Fruit fly (Drosophila melanogaster) whole organism, adult: Measurements from ENCODE around the gene CG43137.

Experiments
- CG11617 ChIP-seq: fragments of 200-800 bp; sonication (Bioruptor generic); optimal IDR thresholded peaks from 2 replicates; lab custom pipeline; 2017; ENCODE audit warnings: mild to moderate bottlenecking, missing biosample characterization, missing genetic modification reagents, missing genetic modification characterization
- CG12768 ChIP-seq: fragments of 200-800 bp; sonication (Bioruptor generic); optimal IDR thresholded peaks from 2 replicates; lab custom pipeline; 2017; ENCODE audit warnings: missing biosample characterization, missing genetic modification characterization, mild to moderate bottlenecking, moderate library complexity, missing genetic modification reagents
- CG14711 ChIP-seq: fragments of 200-800 bp; sonication (Bioruptor generic); optimal IDR thresholded peaks from 2 replicates; lab custom pipeline; 2018; ENCODE audit warnings: missing biosample characterization, mild to moderate bottlenecking, missing genetic modification characterization, moderate library complexity
- CG1620 ChIP-seq: fragments of 200-800 bp; sonication (Bioruptor generic); optimal IDR thresholded peaks from 2 replicates; lab custom pipeline; 2016; ENCODE audit warnings: missing biosample characterization, missing genetic modification characterization
- CG33017 ChIP-seq: fragments of 200-800 bp; sonication (Bioruptor generic); optimal IDR thresholded peaks from 2 replicates; lab custom pipeline; 2018; ENCODE audit warnings: missing biosample characterization, mild to moderate bottlenecking, missing genetic modification characterization, moderate library complexity
- CG5204 ChIP-seq: fragments of 200-800 bp; sonication (Bioruptor generic); optimal IDR thresholded peaks from 2 replicates; lab custom pipeline; 2016; ENCODE audit warnings: missing biosample characterization, missing genetic modification characterization
- CG7045 ChIP-seq: fragments of 200-800 bp; sonication (Bioruptor generic); optimal IDR thresholded peaks from 2 replicates; lab custom pipeline; 2017; ENCODE audit warnings: missing biosample characterization, mild to moderate bottlenecking, missing genetic modification characterization
- CG7101 ChIP-seq: fragments of 200-800 bp; sonication (Bioruptor generic); optimal IDR thresholded peaks from 2 replicates; lab custom pipeline; 2018; ENCODE audit warnings: missing biosample characterization, mild to moderate bottlenecking, missing genetic modification characterization, moderate library complexity
- Clk ChIP-seq: fragments of 200-800 bp; sonication (Bioruptor generic); optimal IDR thresholded peaks from 2 replicates; lab custom pipeline; 2017; ENCODE audit warnings: missing biosample characterization, missing genetic modification characterization
- Crg-1 ChIP-seq: fragments of 200-800 bp; sonication (Bioruptor generic); optimal IDR thresholded peaks from 2 replicates; lab custom pipeline; 2016; ENCODE audit warnings: missing biosample characterization, missing genetic modification characterization
- Hr96 ChIP-seq: fragments of 200-800 bp; sonication (Bioruptor generic); optimal IDR thresholded peaks from 2 replicates; lab custom pipeline; 2016; ENCODE audit warnings: missing biosample characterization, missing genetic modification characterization
- Mnt ChIP-seq: fragments of 200-800 bp; sonication (Bioruptor generic); optimal IDR thresholded peaks from 2 replicates; lab custom pipeline; 2016; ENCODE audit warnings: missing biosample characterization, mild to moderate bottlenecking, missing genetic modification characterization
- bab1 ChIP-seq: fragments of 200-800 bp; sonication (Bioruptor generic); optimal IDR thresholded peaks from 3 replicates; lab custom pipeline; 2019; ENCODE audit warnings: missing biosample characterization, mild to moderate bottlenecking, missing genetic modification characterization, moderate library complexity
- cic ChIP-seq: fragments of 200-800 bp; sonication (Bioruptor generic); optimal IDR thresholded peaks from 2 replicates; lab custom pipeline; 2017; ENCODE audit warnings: missing biosample characterization, mild to moderate bottlenecking, missing genetic modification characterization, moderate library complexity
- cnc ChIP-seq, 2 experiments: fragments of >200 bp; optimal IDR thresholded peaks; 2 replicates each; lab custom pipeline; 2017
- kay ChIP-seq: fragments of 200-800 bp; sonication (Bioruptor generic); peaks from one replicate; lab custom pipeline; 2016; ENCODE audit warnings: missing biosample characterization, missing genetic modification characterization, borderline replicate concordance
- ovo ChIP-seq: fragments of 200-800 bp; sonication (Bioruptor generic); optimal IDR thresholded peaks from 2 replicates; lab custom pipeline; 2016; ENCODE audit warnings: missing biosample characterization, missing genetic modification characterization
- pad ChIP-seq: fragments of 200-800 bp; sonication (Bioruptor generic); optimal IDR thresholded peaks from 3 replicates; lab custom pipeline; 2017; ENCODE audit warnings: missing biosample characterization, missing genetic modification characterization, mild to moderate bottlenecking, moderate library complexity, missing genetic modification reagents
- tj ChIP-seq: fragments of 200-800 bp; sonication (Bioruptor generic); optimal IDR thresholded peaks from 3 replicates; lab custom pipeline; 2017; ENCODE audit warnings: missing biosample characterization, mild to moderate bottlenecking, missing genetic modification characterization, moderate library complexity
- toe ChIP-seq: fragments of 200-800 bp; sonication (Bioruptor generic); optimal IDR thresholded peaks from 2 replicates; lab custom pipeline; 2016; ENCODE audit warnings: missing biosample characterization, missing genetic modification characterization

The CG43137 gene

DNA sequence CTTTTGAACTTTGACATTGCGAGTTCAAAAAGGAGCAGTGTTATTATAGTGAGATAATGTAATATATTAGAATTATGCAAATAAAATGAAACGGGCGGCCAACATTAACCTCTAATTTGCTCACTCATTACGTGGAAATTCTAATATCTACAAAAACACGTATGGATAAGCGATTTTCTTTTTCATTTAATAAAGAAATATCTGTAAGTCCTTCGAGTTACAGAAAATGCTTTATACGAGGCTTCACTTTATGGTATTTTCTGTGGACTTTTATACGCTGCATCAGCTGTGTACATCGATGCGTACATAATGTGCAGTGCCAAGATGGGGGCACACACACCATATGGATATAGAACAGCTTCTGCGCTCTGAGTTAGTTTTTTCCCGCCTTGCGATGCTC lies 21.0 kb upstream of the CG43137 start:
- TF ChIP-seq kay (GFP tag; lab: Kevin White, UChicago) = peak; percentile 65
- TF ChIP-seq CG7045 (GFP tag; lab: Kevin White, UChicago) = no peak
- TF ChIP-seq Hr96 (GFP tag; lab: Kevin White, UChicago) = no peak
- no peak for TF ChIP-seq pad (GFP tag; lab: Kevin White, UChicago)
- no peak for TF ChIP-seq Clk (GFP tag; lab: Kevin White, UChicago)

DNA sequence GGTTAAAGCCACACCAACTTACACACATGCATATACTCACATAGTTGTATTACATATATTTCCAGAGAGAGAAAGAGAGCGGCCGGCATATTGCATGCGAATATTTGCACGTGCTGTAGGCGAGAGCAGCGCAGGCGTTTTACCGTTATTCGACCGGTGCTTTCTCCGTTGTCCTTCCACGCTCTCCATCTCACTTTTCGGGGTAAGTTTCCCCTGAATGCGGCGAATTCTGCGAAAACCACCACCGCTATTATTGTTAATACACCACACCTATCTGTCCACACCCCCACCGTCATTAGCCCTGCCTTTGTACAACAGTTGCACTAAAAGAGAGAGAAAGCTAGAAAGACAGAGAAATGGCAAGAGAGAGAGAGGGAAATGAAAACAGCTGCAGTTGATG lies 20.6 kb upstream of the CG43137 start:
- peak; percentile 96 for TF ChIP-seq pad (GFP tag; lab: Kevin White, UChicago)
- TF ChIP-seq Clk (GFP tag; lab: Kevin White, UChicago) = no peak

DNA sequence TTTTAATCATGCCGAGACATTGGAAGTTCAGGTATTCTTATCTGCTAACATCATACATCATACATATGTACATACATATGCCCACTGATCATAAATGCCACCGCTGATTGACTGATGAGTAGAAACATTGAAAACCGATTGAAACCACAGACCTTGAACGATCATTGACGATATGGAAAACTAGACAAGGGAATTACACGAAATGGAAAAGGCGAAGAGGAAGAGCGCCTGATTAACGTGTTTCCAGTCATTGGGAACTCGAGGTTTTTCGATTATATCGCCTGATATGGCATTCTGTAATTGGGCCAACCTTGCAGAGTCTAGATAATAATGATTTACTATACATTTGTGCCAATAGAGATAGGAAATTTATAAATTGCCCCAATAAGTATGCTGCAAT lies 19.9 kb upstream of the CG43137 start:
- TF ChIP-seq CG1620 (no peak), CG5204 (no peak), CG33017 (tag; lab: Kevin White, UChicago) (no peak)

DNA sequence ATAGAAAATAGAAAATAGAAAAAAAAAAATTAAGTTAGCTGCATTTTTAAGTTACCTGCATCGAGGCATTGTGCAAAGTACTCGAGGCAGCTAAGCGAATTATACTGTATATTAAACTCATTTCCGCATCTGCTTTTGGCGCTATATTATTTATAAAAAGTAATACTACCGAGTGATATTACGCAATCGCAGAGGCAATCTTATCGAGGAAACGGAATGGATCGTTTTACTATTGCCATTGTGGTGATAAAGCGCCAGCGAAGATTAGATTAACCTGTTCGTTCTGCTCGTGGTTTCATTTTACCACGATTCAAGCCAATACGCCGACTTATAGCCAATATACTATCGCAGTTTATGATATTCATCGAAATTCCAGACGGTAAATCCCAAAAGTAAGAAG lies 19.3 kb upstream of the CG43137 start:
- TF ChIP-seq cic (GFP tag; lab: Kevin White, UChicago) = peak; percentile 22
- no peak for TF ChIP-seq Hr96 (GFP tag; lab: Kevin White, UChicago)

- TF ChIP-seq CG1620 (peak; percentile 78), CG7045 (GFP tag; lab: Kevin White, UChicago) (no peak), pad (GFP tag; lab: Kevin White, UChicago) (peak; percentile 46), CG14711 (tag; lab: Kevin White, UChicago) (no peak), tj (GFP tag; lab: Kevin White, UChicago) (peak; percentile 21), Crg-1 (GFP tag; lab: Kevin White, UChicago) (peak; percentile 54), CG7101 (peak; percentile 62), bab1 (GFP tag; lab: Kevin White, UChicago) (peak; percentile 79), ovo (GFP tag; lab: Kevin White, UChicago) (peak; percentile 7), Mnt (peak; percentile 41), toe (GFP tag; lab: Kevin White, UChicago) (no peak), CG11617 (no peak)
These were observed 18.4 kb upstream of the CG43137 start for dm6 chrX:5883394-5883793.

dm6 chrX:5880139-5880924 lies 15.4 kb upstream of the CG43137 start:
- TF ChIP-seq kay (GFP tag; lab: Kevin White, UChicago) = no peak
- peak; percentile 63 for TF ChIP-seq toe (GFP tag; lab: Kevin White, UChicago)
- peak; percentile 70 for TF ChIP-seq Crg-1 (GFP tag; lab: Kevin White, UChicago)
- peak; percentile 94 for TF ChIP-seq ovo (GFP tag; lab: Kevin White, UChicago)
- TF ChIP-seq CG33017 (tag; lab: Kevin White, UChicago) = peak; percentile 80
- TF ChIP-seq Hr96 (GFP tag; lab: Kevin White, UChicago) = no peak
- peak; percentile 33 for TF ChIP-seq Clk (GFP tag; lab: Kevin White, UChicago)
- peak; percentile 7 for TF ChIP-seq cic (GFP tag; lab: Kevin White, UChicago)
- peak; percentile 65 for TF ChIP-seq CG7045 (GFP tag; lab: Kevin White, UChicago)
- peak; percentile 54 for TF ChIP-seq tj (GFP tag; lab: Kevin White, UChicago)
- TF ChIP-seq CG11617 = peak; percentile 65
- no peak for TF ChIP-seq CG5204
- peak; percentile 65 for TF ChIP-seq pad (GFP tag; lab: Kevin White, UChicago)
- peak; percentile 64 for TF ChIP-seq CG1620
- peak; percentile 90 for TF ChIP-seq bab1 (GFP tag; lab: Kevin White, UChicago)
- TF ChIP-seq CG7101 = peak; percentile 82
- TF ChIP-seq CG12768 (GFP tag; lab: Kevin White, UChicago) = peak; percentile 76
- TF ChIP-seq cnc (optimal IDR thresholded peaks at IDR 0.05; lab: Kevin White, UChicago) = no peak
- peak; percentile 78 for TF ChIP-seq CG14711 (tag; lab: Kevin White, UChicago)
- TF ChIP-seq Mnt = peak; percentile 89

DNA sequence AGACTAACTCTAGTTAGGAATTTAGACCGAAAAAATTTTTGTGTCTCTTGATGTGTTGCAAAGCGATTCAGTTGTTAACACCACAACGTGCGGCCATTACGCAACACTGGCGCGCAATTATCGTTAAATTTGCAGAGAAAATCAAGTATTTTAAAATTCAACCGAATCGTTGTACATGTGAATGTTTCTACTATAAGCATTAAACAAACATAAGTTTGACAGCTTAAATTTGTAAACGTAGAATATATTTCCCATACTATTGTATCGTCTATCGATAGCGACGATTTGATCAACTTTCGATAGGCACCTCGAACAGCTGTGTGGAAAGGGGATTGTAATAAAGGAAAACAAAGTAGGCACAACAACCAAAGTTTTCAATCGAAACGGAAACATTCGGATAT lies 14.6 kb upstream of the CG43137 start, which contains the start of the genes Usp30 and CG16721:
Gene Usp30 (minus strand): TSS at position 245 of the 401 bp plus-strand sequence.
Gene CG16721 (plus strand): TSS at position 327 of the 401 bp plus-strand sequence.
- peak; percentile 55 for TF ChIP-seq ovo (GFP tag; lab: Kevin White, UChicago)
- peak; percentile 69 for TF ChIP-seq CG11617
- TF ChIP-seq Clk (GFP tag; lab: Kevin White, UChicago) = no peak
- TF ChIP-seq CG7101 = peak; percentile 85
- TF ChIP-seq pad (GFP tag; lab: Kevin White, UChicago) = peak; percentile 83
- TF ChIP-seq cic (GFP tag; lab: Kevin White, UChicago) = peak; percentile 48
- peak; percentile 68 for TF ChIP-seq CG12768 (GFP tag; lab: Kevin White, UChicago)
- peak; percentile 76 for TF ChIP-seq CG14711 (tag; lab: Kevin White, UChicago)
- peak; percentile 24 for TF ChIP-seq tj (GFP tag; lab: Kevin White, UChicago)
- peak; percentile 22 for TF ChIP-seq CG7045 (GFP tag; lab: Kevin White, UChicago)
- peak; percentile 37 for TF ChIP-seq toe (GFP tag; lab: Kevin White, UChicago)
- TF ChIP-seq Hr96 (GFP tag; lab: Kevin White, UChicago) = no peak
- TF ChIP-seq CG1620 = peak; percentile 89
- peak; percentile 86 for TF ChIP-seq Mnt
- TF ChIP-seq CG33017 (tag; lab: Kevin White, UChicago) = peak; percentile 71
- peak; percentile 95 for TF ChIP-seq Crg-1 (GFP tag; lab: Kevin White, UChicago)
- no peak for TF ChIP-seq CG5204
- no peak for TF ChIP-seq cnc (optimal IDR thresholded peaks at IDR 0.05; lab: Kevin White, UChicago)
- TF ChIP-seq kay (GFP tag; lab: Kevin White, UChicago) = no peak
- peak; percentile 80 for TF ChIP-seq bab1 (GFP tag; lab: Kevin White, UChicago)
